Fruit fly (Drosophila melanogaster) whole organism, wandering third instar larva: ENCODE data around the gene Cyp4ae1.

Experiments
- CrebA ChIP-seq: fragments of 200-800 bp; sonication (Bioruptor generic); optimal IDR thresholded peaks from 2 replicates; lab custom pipeline; 2016; ENCODE audit warnings: missing biosample characterization, mild to moderate bottlenecking, missing genetic modification characterization, borderline replicate concordance
- Dfd ChIP-seq: fragments of >200 bp; optimal IDR thresholded peaks from 2 replicates; lab custom pipeline; 2017; ENCODE audit warnings: missing biosample characterization, missing genetic modification characterization
- Dif ChIP-seq: fragments of 200-275, 200-300 bp; sonication (Bioruptor generic); optimal IDR thresholded peaks from 2 replicates; lab custom pipeline; 2018; ENCODE audit warnings: missing biosample characterization, missing genetic modification characterization; ENCODE audit not compliant: partially characterized antibody
- HLH106 ChIP-seq: fragments of 200-800 bp; optimal IDR thresholded peaks from 3 replicates; lab custom pipeline; 2019; ENCODE audit warnings: missing biosample characterization, mild to moderate bottlenecking, missing genetic modification characterization, moderate library complexity
- br ChIP-seq: fragments of 200-800 bp; sonication (Bioruptor generic); optimal IDR thresholded peaks from 2 replicates; lab custom pipeline; 2016; ENCODE audit warnings: missing biosample characterization, missing genetic modification characterization
- h ChIP-seq: fragments of 200-800 bp; sonication (Bioruptor generic); optimal IDR thresholded peaks from 3 replicates; lab custom pipeline; 2016; ENCODE audit warnings: missing biosample characterization, mild to moderate bottlenecking, missing genetic modification characterization
- lola ChIP-seq: fragments of >200 bp; optimal IDR thresholded peaks from 2 replicates; lab custom pipeline; 2017; ENCODE audit warnings: missing biosample characterization, missing genetic modification characterization
- pan ChIP-seq: fragments of >200 bp; optimal IDR thresholded peaks from 2 replicates; lab custom pipeline; 2017
- psq ChIP-seq: fragments of 200-800 bp; sonication (Bioruptor generic); optimal IDR thresholded peaks from 3 replicates; lab custom pipeline; 2017; ENCODE audit warnings: missing biosample characterization, mild to moderate bottlenecking, missing genetic modification characterization, moderate library complexity
- rgr ChIP-seq: fragments of 200-800 bp; sonication (Bioruptor generic); optimal IDR thresholded peaks from 3 replicates; lab custom pipeline; 2016; ENCODE audit warnings: missing biosample characterization, mild to moderate bottlenecking, missing genetic modification characterization
- sage ChIP-seq: fragments of 200-800 bp; sonication (Bioruptor generic); optimal IDR thresholded peaks from 2 replicates; lab custom pipeline; 2016; ENCODE audit warnings: missing biosample characterization, mild to moderate bottlenecking, missing genetic modification characterization
- usp ChIP-seq: fragments of >200 bp; optimal IDR thresholded peaks from 2 replicates; lab custom pipeline; 2017; ENCODE audit warnings: missing biosample characterization, missing genetic modification characterization

dm6 chrX:2225138-2225537 is 46.3 kb downstream of the Cyp4ae1 start, which contains the start of gene pcx:
- TF ChIP-seq br (GFP tag; lab: Kevin White, UChicago) (no peak), usp (no peak), CrebA (GFP tag; lab: Kevin White, UChicago) (no peak), Dif (peak; percentile 43), psq (GFP tag; lab: Kevin White, UChicago) (no peak), pan (lab: Kevin White, UChicago) (no peak), h (GFP tag; lab: Kevin White, UChicago) (no peak), HLH106 (tag; lab: Kevin White, UChicago) (no peak), lola (no peak), Dfd (GFP tag; lab: Kevin White, UChicago) (no peak), rgr (GFP tag; lab: Kevin White, UChicago) (no peak), sage (GFP tag; lab: Kevin White, UChicago) (no peak)
